Worm (Caenorhabditis elegans): ENCODE results near the gene T26C5.5.

- no peak for TF ChIP-seq ztf-23 (GFP tag; IDR thresholded peaks at IDR 0.05)
- TF ChIP-seq tab-1 (GFP tag; IDR thresholded peaks at IDR 0.05), result no peak
- TF ChIP-seq med-1 (GFP tag; optimal IDR thresholded peaks at IDR 0.05; ENCODE audit: insufficient read depth), result no peak
- no peak for TF ChIP-seq ztf-29 (GFP tag; IDR thresholded peaks at IDR 0.05)
- no peak for TF ChIP-seq cog-1 (tag; optimal IDR thresholded peaks at IDR 0.05)
- no peak for TF ChIP-seq flt-1 (GFP tag; IDR thresholded peaks at IDR 0.05)
- no peak for TF ChIP-seq klf-2 (GFP tag; conservative IDR thresholded peaks at IDR 0.05)
- no peak for TF ChIP-seq ref-1 (GFP tag; conservative IDR thresholded peaks at IDR 0.05)
These were observed 35.0 kb upstream of the T26C5.5 start for ce11 chrII:9281595-9281994.
